Worm (Caenorhabditis elegans) whole organism, L3 larva: ENCODE measurements around the gene str-135.

Source experiments
- ceh-82 ChIP-seq: fragments of 150-350 bp; optimal IDR thresholded peaks from 2 replicates; lab custom pipeline; 2014; ENCODE audit warnings: missing biosample characterization, missing genetic modification characterization
- elt-1 ChIP-seq: fragments of 150-350 bp; optimal IDR thresholded peaks from 2 replicates; lab custom pipeline; 2014; ENCODE audit warnings: missing biosample characterization, missing genetic modification characterization
- elt-3 ChIP-seq, 3 experiments: fragments of 150-350 bp in 1 of 3; sonication (generic microtip) in 2 of 3; optimal IDR thresholded peaks; 2 replicates in 2 of 3; 4 replicates in 1 of 3; lab custom pipeline; 2014 to 2017; ENCODE audit warnings: missing biosample characterization in 3 of 3, missing genetic modification characterization in 3 of 3
- fkh-2 ChIP-seq: fragments of 150-350 bp; optimal IDR thresholded peaks from 2 replicates; lab custom pipeline; 2014; ENCODE audit warnings: missing biosample characterization, missing genetic modification reagents, missing genetic modification characterization
- mdl-1 ChIP-seq: fragments of 150-350 bp; optimal IDR thresholded peaks from 2 replicates; lab custom pipeline; 2014; ENCODE audit warnings: missing biosample characterization, missing genetic modification characterization
- nhr-11 ChIP-seq: fragments of 150-350 bp; optimal IDR thresholded peaks from 2 replicates; lab custom pipeline; 2014; ENCODE audit warnings: missing biosample characterization, missing genetic modification characterization
- nhr-67 ChIP-seq: fragments of 150-350 bp; optimal IDR thresholded peaks from 2 replicates; lab custom pipeline; 2014; ENCODE audit warnings: missing biosample characterization, missing genetic modification characterization
- nhr-76 ChIP-seq: fragments of 150-350 bp; sonication (generic microtip); optimal IDR thresholded peaks from 5 replicates; lab custom pipeline; 2014; ENCODE audit warnings: missing biosample characterization, missing genetic modification characterization
- tbx-2 ChIP-seq: sonication (generic microtip); optimal IDR thresholded peaks from 2 replicates; lab custom pipeline; 2016; ENCODE audit warnings: mild to moderate bottlenecking, missing genetic modification characterization, missing compliant biosample characterization
- unc-62 ChIP-seq: fragments of 150-350 bp; sonication (generic microtip); optimal IDR thresholded peaks from 4 replicates; lab custom pipeline; 2014; ENCODE audit warnings: missing biosample characterization, missing genetic modification reagents, missing genetic modification characterization

DNA sequence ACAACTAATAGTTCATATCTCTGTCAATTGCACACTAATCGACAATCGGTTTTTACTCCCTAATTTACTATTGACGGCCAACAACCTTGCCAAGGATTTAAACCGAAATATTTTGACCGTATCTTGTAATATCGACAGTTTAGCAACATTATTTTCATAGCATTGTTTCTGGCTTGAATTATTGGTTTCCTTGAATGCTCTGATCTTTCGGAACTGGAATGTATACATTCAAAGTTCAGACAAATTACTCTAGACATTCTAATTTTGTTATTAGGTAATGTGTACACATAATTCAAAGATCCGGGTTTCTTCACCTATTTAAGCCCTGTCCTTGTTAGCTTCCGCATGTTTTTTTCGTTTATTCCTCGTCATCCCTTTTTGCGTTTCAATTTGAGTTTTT, 16.7 kb downstream of the str-135 start, which contains the start of gene C16D9.9:
- TF ChIP-seq elt-1 (tag; lab: Kevin White, UChicago): no peak
- no peak for TF ChIP-seq elt-3 (tag; optimal IDR thresholded peaks at IDR 0.05; lab: Kevin White, UChicago)
- no peak for TF ChIP-seq nhr-67 (tag; lab: Kevin White, UChicago)
- TF ChIP-seq ceh-82 (tag; lab: Kevin White, UChicago): no peak
- TF ChIP-seq nhr-76: no peak
- TF ChIP-seq mdl-1 (tag; lab: Kevin White, UChicago): no peak
- TF ChIP-seq tbx-2 (tag; lab: Kevin White, UChicago): no peak
- TF ChIP-seq fkh-2 (tag; lab: Kevin White, UChicago): no peak
- no peak for TF ChIP-seq nhr-11 (tag; lab: Kevin White, UChicago)
- no peak for TF ChIP-seq unc-62 (GFP tag; lab: Kevin White, UChicago)
